Fruit fly (Drosophila melanogaster) whole organism, embryonic: ENCODE measurements around the gene Grip91.

Experiments
- Bteb2 ChIP-seq: fragments of 200-800 bp; sonication (Bioruptor generic); optimal IDR thresholded peaks from 2 replicates; lab custom pipeline; 2016; ENCODE audit warnings: missing biosample characterization, missing genetic modification characterization
- CG10321 ChIP-seq: fragments of 200-800 bp; sonication (Bioruptor generic); IDR thresholded peaks from 2 replicates; pipeline ENCODE4 v1.3.6; 2022; ENCODE audit warnings: missing biosample characterization, missing genetic modification characterization
- CG11456 ChIP-seq: fragments of 200-800 bp; sonication (Bioruptor generic); IDR thresholded peaks from 3 replicates; pipeline ENCODE4 v1.3.6; 2022; ENCODE audit warnings: missing biosample characterization, missing genetic modification characterization
- CG14710 ChIP-seq: fragments of 200-800 bp; sonication (Bioruptor generic); optimal IDR thresholded peaks from 3 replicates; lab custom pipeline; 2019; ENCODE audit warnings: missing biosample characterization, mild to moderate bottlenecking, missing genetic modification characterization, moderate library complexity
- CG14860 ChIP-seq: fragments of 200-800 bp; sonication (Bioruptor generic); IDR thresholded peaks from 3 replicates; pipeline ENCODE4 v1.3.6; 2022; ENCODE audit warnings: missing biosample characterization, missing genetic modification characterization; ENCODE audit not compliant: partially characterized antibody
- CG17568 ChIP-seq: fragments of 200-800 bp; sonication (Bioruptor generic); optimal IDR thresholded peaks from 2 replicates; lab custom pipeline; 2018; ENCODE audit warnings: missing biosample characterization, mild to moderate bottlenecking, missing genetic modification characterization, moderate library complexity
- CG17912 ChIP-seq: fragments of 200-800 bp; sonication (Bioruptor generic); optimal IDR thresholded peaks from 2 replicates; lab custom pipeline; 2018; ENCODE audit warnings: missing biosample characterization, mild to moderate bottlenecking, missing genetic modification characterization
- CG18599 ChIP-seq: fragments of 200-800 bp; sonication (Bioruptor generic); optimal IDR thresholded peaks from 3 replicates; lab custom pipeline; 2017; ENCODE audit warnings: missing biosample characterization, missing genetic modification characterization, mild to moderate bottlenecking, moderate library complexity, missing genetic modification reagents
- CG18764 ChIP-seq: fragments of 200-800 bp; sonication (Bioruptor generic); optimal IDR thresholded peaks from 3 replicates; lab custom pipeline; 2016; ENCODE audit warnings: missing biosample characterization, missing genetic modification characterization
- CG2129 ChIP-seq: fragments of 200-800 bp; sonication (Bioruptor generic); IDR thresholded peaks from 2 replicates; pipeline ENCODE4 v1.3.6; 2022; ENCODE audit warnings: missing biosample characterization, missing genetic modification characterization; ENCODE audit not compliant: partially characterized antibody
- CG2678 ChIP-seq: fragments of 200-800 bp; sonication (Bioruptor generic); optimal IDR thresholded peaks from 3 replicates; lab custom pipeline; 2019; ENCODE audit warnings: missing biosample characterization, mild to moderate bottlenecking, missing genetic modification characterization, moderate library complexity
- CG2712 ChIP-seq: fragments of 200-800 bp; optimal IDR thresholded peaks from 3 replicates; lab custom pipeline; 2019; ENCODE audit warnings: missing biosample characterization, mild to moderate bottlenecking, missing genetic modification characterization, moderate library complexity
- CG31441 ChIP-seq: fragments of 200-800 bp; sonication (Bioruptor generic); IDR thresholded peaks from 2 replicates; pipeline ENCODE4 v1.3.6; 2022; ENCODE audit warnings: missing biosample characterization, missing genetic modification characterization
- CG32772 ChIP-seq: fragments of 200-800 bp; sonication (Bioruptor generic); IDR thresholded peaks from 2 replicates; pipeline ENCODE4 v1.3.6; 2022; ENCODE audit warnings: missing biosample characterization, missing genetic modification characterization
- CG4617 ChIP-seq: fragments of 200-800 bp; sonication (Bioruptor generic); optimal IDR thresholded peaks from 3 replicates; lab custom pipeline; 2016; ENCODE audit warnings: missing biosample characterization, missing genetic modification characterization, borderline replicate concordance
- CG5180 ChIP-seq: fragments of 200-800 bp; sonication (Bioruptor generic); optimal IDR thresholded peaks from 3 replicates; lab custom pipeline; 2017; ENCODE audit warnings: missing biosample characterization, missing genetic modification characterization, mild to moderate bottlenecking, moderate library complexity, missing genetic modification reagents
- CG5245 ChIP-seq: fragments of 200-800 bp; sonication (Bioruptor generic); optimal IDR thresholded peaks from 3 replicates; lab custom pipeline; 2016; ENCODE audit warnings: missing biosample characterization, missing genetic modification characterization
- CG7357 ChIP-seq: fragments of 200-800 bp; sonication (Bioruptor generic); IDR thresholded peaks from 3 replicates; pipeline ENCODE4 v1.3.6; 2022; ENCODE audit warnings: missing biosample characterization, missing genetic modification characterization
- CG7839 ChIP-seq: fragments of 200-800 bp; sonication (Bioruptor generic); optimal IDR thresholded peaks from 3 replicates; lab custom pipeline; 2018; ENCODE audit warnings: missing biosample characterization, mild to moderate bottlenecking, missing genetic modification characterization, moderate library complexity
- CG7928 ChIP-seq: fragments of 200-800 bp; sonication (Bioruptor generic); optimal IDR thresholded peaks from 2 replicates; lab custom pipeline; 2017; ENCODE audit warnings: missing biosample characterization, mild to moderate bottlenecking, missing genetic modification characterization
- CG9215 ChIP-seq: fragments of 200-800 bp; sonication (Bioruptor generic); IDR thresholded peaks from 2 replicates; pipeline ENCODE4 v1.3.6; 2022; ENCODE audit warnings: missing biosample characterization, missing genetic modification characterization
- CTCF ChIP-seq: fragments of 200-800 bp; sonication (Bioruptor generic); optimal IDR thresholded peaks from 2 replicates; lab custom pipeline; 2017; ENCODE audit warnings: missing biosample characterization, mild to moderate bottlenecking, missing genetic modification characterization, moderate library complexity
- Chrac-16 ChIP-seq: fragments of 200-800 bp; sonication (Bioruptor generic); optimal IDR thresholded peaks from 3 replicates; lab custom pipeline; 2016; ENCODE audit warnings: missing biosample characterization, missing genetic modification characterization
- E2f2 ChIP-seq: fragments of 200-800 bp; sonication (Bioruptor generic); IDR thresholded peaks from 2 replicates; pipeline ENCODE4 v1.3.6; 2022; ENCODE audit warnings: missing biosample characterization, missing genetic modification characterization
- Ets65A ChIP-seq: fragments of 200-800 bp; sonication (Bioruptor generic); peaks from one replicate; lab custom pipeline; 2016; ENCODE audit warnings: missing biosample characterization, missing genetic modification characterization
- HLH4C ChIP-seq: fragments of 200-800 bp; sonication (Bioruptor generic); IDR thresholded peaks from 3 replicates; pipeline ENCODE4 v1.3.6; 2022; ENCODE audit warnings: missing biosample characterization, missing genetic modification characterization; ENCODE audit not compliant: partially characterized antibody
- HmgZ ChIP-seq: fragments of 200-800 bp; sonication (Bioruptor generic); optimal IDR thresholded peaks from 2 replicates; lab custom pipeline; 2018; ENCODE audit warnings: missing biosample characterization, mild to moderate bottlenecking, missing genetic modification characterization
- Hmx ChIP-seq: fragments of 200-800 bp; sonication (Bioruptor generic); optimal IDR thresholded peaks from 2 replicates; lab custom pipeline; 2016; ENCODE audit warnings: missing biosample characterization, missing genetic modification characterization
- MTF-1 ChIP-seq: fragments of 200-800 bp; sonication (Bioruptor generic); optimal IDR thresholded peaks from 2 replicates; lab custom pipeline; 2018; ENCODE audit warnings: missing biosample characterization, mild to moderate bottlenecking, missing genetic modification characterization, borderline replicate concordance
- Sin3A ChIP-seq: fragments of >200 bp; optimal IDR thresholded peaks from 2 replicates; lab custom pipeline; 2018
- Xbp1 ChIP-seq: fragments of 200-800 bp; sonication (Bioruptor generic); optimal IDR thresholded peaks from 3 replicates; lab custom pipeline; 2016; ENCODE audit warnings: missing biosample characterization, mild to moderate bottlenecking, missing genetic modification characterization
- ab ChIP-seq: fragments of 200-800 bp; sonication (Bioruptor generic); optimal IDR thresholded peaks from 2 replicates; lab custom pipeline; 2016; ENCODE audit warnings: missing biosample characterization, missing genetic modification characterization
- amos ChIP-seq: fragments of 200-800 bp; sonication (Bioruptor generic); IDR thresholded peaks from 2 replicates; pipeline ENCODE4 v1.3.6; 2022; ENCODE audit warnings: missing biosample characterization, missing genetic modification characterization; ENCODE audit not compliant: partially characterized antibody
- bowl ChIP-seq: fragments of 200-800 bp; sonication (Bioruptor generic); IDR thresholded peaks from 2 replicates; pipeline ENCODE4 v1.3.6; 2022; ENCODE audit warnings: missing biosample characterization, missing genetic modification characterization
- dpn ChIP-seq, 2 experiments: fragments of 200-800 bp; sonication (Bioruptor generic); optimal IDR thresholded peaks; 3 replicates each; lab custom pipeline; 2016; ENCODE audit warnings: missing biosample characterization in 2 of 2, missing genetic modification characterization in 2 of 2
- esg ChIP-seq: fragments of 200-800 bp; sonication (Bioruptor generic); conservative IDR thresholded peaks from 2 replicates; pipeline ENCODE4 v1.3.6; 2022; ENCODE audit warnings: missing biosample characterization, missing genetic modification characterization
- ewg ChIP-seq: fragments of 200-800 bp; sonication (Bioruptor generic); optimal IDR thresholded peaks from 3 replicates; lab custom pipeline; 2017; ENCODE audit warnings: mild to moderate bottlenecking, missing biosample characterization, missing genetic modification reagents, missing genetic modification characterization
- inv ChIP-seq: fragments of 200-800 bp; sonication (Bioruptor generic); IDR thresholded peaks from 2 replicates; pipeline ENCODE4 v1.3.6; 2022; ENCODE audit warnings: missing biosample characterization, missing genetic modification characterization; ENCODE audit not compliant: partially characterized antibody
- lab ChIP-seq: fragments of 200-800 bp; sonication (Bioruptor generic); optimal IDR thresholded peaks from 3 replicates; lab custom pipeline; 2017; ENCODE audit warnings: missing biosample characterization, missing genetic modification characterization, mild to moderate bottlenecking, moderate library complexity, missing genetic modification reagents
- lmd ChIP-seq: fragments of 200-800 bp; sonication (Bioruptor generic); IDR thresholded peaks from 2 replicates; pipeline ENCODE4 v1.3.6; 2022; ENCODE audit warnings: missing biosample characterization, missing genetic modification characterization
- maf-S ChIP-seq: fragments of 200-800 bp; sonication (Bioruptor generic); optimal IDR thresholded peaks from 2 replicates; lab custom pipeline; 2016; ENCODE audit warnings: missing biosample characterization, missing genetic modification characterization
- nmo ChIP-seq: fragments of 200-800 bp; sonication (Bioruptor generic); optimal IDR thresholded peaks from 2 replicates; lab custom pipeline; 2018; ENCODE audit warnings: missing biosample characterization, mild to moderate bottlenecking, missing genetic modification characterization, moderate library complexity
- row ChIP-seq: fragments of 200-800 bp; sonication (Bioruptor generic); IDR thresholded peaks from 3 replicates; pipeline ENCODE4 v1.3.6; 2022; ENCODE audit warnings: missing biosample characterization, missing genetic modification characterization
- salm ChIP-seq: fragments of 200-800 bp; sonication (Bioruptor generic); optimal IDR thresholded peaks from 2 replicates; lab custom pipeline; 2018; ENCODE audit warnings: missing biosample characterization, mild to moderate bottlenecking, missing genetic modification characterization
- sens ChIP-seq: fragments of 200-800 bp; sonication (Bioruptor generic); peaks from one replicate; lab custom pipeline; 2016; ENCODE audit warnings: missing biosample characterization, missing genetic modification characterization
- sr ChIP-seq: fragments of 200-800 bp; sonication (Bioruptor generic); IDR thresholded peaks from 3 replicates; pipeline ENCODE4 v1.3.6; 2022; ENCODE audit warnings: missing biosample characterization, missing genetic modification characterization
- trem ChIP-seq: fragments of 200-800 bp; optimal IDR thresholded peaks from 3 replicates; lab custom pipeline; 2019; ENCODE audit warnings: missing biosample characterization, mild to moderate bottlenecking, missing genetic modification characterization, moderate library complexity
- ttk ChIP-seq: fragments of 200-800 bp; sonication (Bioruptor generic); IDR thresholded peaks from 2 replicates; pipeline ENCODE4 v2.1.2; 2022; ENCODE audit warnings: missing biosample characterization, missing genetic modification characterization
- vnd ChIP-seq: fragments of 200-800 bp; sonication (Bioruptor generic); IDR thresholded peaks from 3 replicates; pipeline ENCODE4 v1.3.6; 2022; ENCODE audit warnings: missing biosample characterization, missing genetic modification characterization; ENCODE audit not compliant: partially characterized antibody
- zen ChIP-seq: fragments of 200-800 bp; sonication (Bioruptor generic); optimal IDR thresholded peaks from 3 replicates; lab custom pipeline; 2018; ENCODE audit warnings: missing biosample characterization, mild to moderate bottlenecking, missing genetic modification characterization, moderate library complexity
- zfh2 ChIP-seq: fragments of 200-800 bp; sonication (Bioruptor generic); optimal IDR thresholded peaks from 2 replicates; lab custom pipeline; 2016; ENCODE audit warnings: missing biosample characterization, missing genetic modification characterization

The Grip91 gene

DNA sequence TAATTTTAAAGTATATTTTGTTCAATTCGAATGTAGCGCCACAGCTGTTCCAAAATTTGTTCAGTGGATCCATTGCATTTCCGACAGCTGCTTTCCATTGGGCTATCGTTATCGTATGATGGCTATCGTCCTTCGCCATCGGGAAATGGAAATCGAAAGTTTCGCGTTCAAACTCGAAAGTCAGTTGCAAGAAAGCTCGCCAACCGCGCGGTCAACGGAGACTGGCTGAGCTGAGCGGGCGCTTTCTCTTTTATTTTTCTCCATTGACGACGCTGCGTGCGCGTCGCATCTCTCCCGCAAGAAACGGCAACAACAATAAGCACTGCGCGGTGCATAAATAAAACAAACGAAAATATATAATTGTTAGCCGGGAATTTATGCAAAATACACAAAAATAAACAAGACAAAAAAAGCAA lies 39.1 kb upstream of the Grip91 start, which contains the start of gene inaE (continued):
- peak; percentile 26 for TF ChIP-seq HmgZ (tag; lab: Kevin White, UChicago)
- TF ChIP-seq CG10321 (GFP tag; lab: Robert Waterston, UW): no peak
- 0 out of 3 replicates have a peak, but pooled peaks have one; percentile 35 for TF ChIP-seq CG14860 (GFP tag; lab: Robert Waterston, UW)
- TF ChIP-seq Xbp1 (GFP tag; lab: Kevin White, UChicago): no peak
- TF ChIP-seq CG11456 (GFP tag; lab: Robert Waterston, UW): no peak
- TF ChIP-seq Bteb2 (GFP tag; lab: Kevin White, UChicago): no peak
- TF ChIP-seq Chrac-16 (GFP tag; lab: Kevin White, UChicago): no peak
- TF ChIP-seq CG18599 (GFP tag; lab: Kevin White, UChicago): no peak
- no peak for TF ChIP-seq Hmx (GFP tag; lab: Kevin White, UChicago)
- TF ChIP-seq lmd (GFP tag; lab: Robert Waterston, UW): no peak
- no peak for TF ChIP-seq bowl
- peak; percentile 22 for TF ChIP-seq CG7839
- peak; percentile 53; the same call in 1 of the 3 replicates for TF ChIP-seq vnd (GFP tag; lab: Robert Waterston, UW)
- peak; percentile 0 for TF ChIP-seq Sin3A
- TF ChIP-seq HLH4C: peak; percentile 72
- TF ChIP-seq CG2678 (tag; lab: Kevin White, UChicago): peak; percentile 11
- TF ChIP-seq CG14710 (tag; lab: Kevin White, UChicago): peak; percentile 88
- no peak for TF ChIP-seq ttk (GFP tag; lab: Robert Waterston, UW)
- peak; percentile 57 for TF ChIP-seq sens (GFP tag; lab: Kevin White, UChicago)
- TF ChIP-seq E2f2: peak; percentile 92
- no peak for TF ChIP-seq CG32772 (GFP tag; lab: Robert Waterston, UW)
- TF ChIP-seq CTCF (GFP tag; lab: Kevin White, UChicago): peak; percentile 12
- no peak for TF ChIP-seq ab (GFP tag; lab: Kevin White, UChicago)
- no peak for TF ChIP-seq zen (tag; lab: Kevin White, UChicago)
- peak; percentile 33 for TF ChIP-seq CG2712
- peak; percentile 11; the same call in 1 of the 2 replicates for TF ChIP-seq CG31441 (GFP tag; lab: Robert Waterston, UW)
- no peak for TF ChIP-seq MTF-1 (GFP tag; lab: Kevin White, UChicago)
- TF ChIP-seq sr (GFP tag; lab: Robert Waterston, UW): no peak
- TF ChIP-seq amos (GFP tag; lab: Robert Waterston, UW): peak; percentile 45; the same call in 1 of the 2 replicates
- peak; percentile 58 for TF ChIP-seq Ets65A
- TF ChIP-seq inv (GFP tag; lab: Robert Waterston, UW): peak; percentile 39; the same call in 1 of the 2 replicates
- no peak for TF ChIP-seq CG18764 (GFP tag; lab: Kevin White, UChicago)
- TF ChIP-seq zfh2 (GFP tag; lab: Kevin White, UChicago): no peak
- TF ChIP-seq CG5180 (GFP tag; lab: Kevin White, UChicago): peak; percentile 84
- no peak for TF ChIP-seq CG17568 (GFP tag; lab: Kevin White, UChicago)
- peak; percentile 93 for TF ChIP-seq CG7357 (GFP tag; lab: Robert Waterston, UW)
- TF ChIP-seq ewg: no peak
- peak; percentile 32 for TF ChIP-seq trem (tag; lab: Kevin White, UChicago)
- TF ChIP-seq maf-S (GFP tag; lab: Kevin White, UChicago): no peak
- no peak for TF ChIP-seq CG2129
- TF ChIP-seq lab (GFP tag; lab: Kevin White, UChicago): peak; percentile 39
- TF ChIP-seq CG9215 (GFP tag; lab: Robert Waterston, UW): no peak
- TF ChIP-seq row (GFP tag; lab: Robert Waterston, UW): peak; percentile 40; the same call in 1 of the 3 replicates
- TF ChIP-seq dpn (GFP tag; optimal IDR thresholded peaks at IDR 0.05; lab: Kevin White, UChicago): no peak
- TF ChIP-seq CG7928 (GFP tag; lab: Kevin White, UChicago): no peak
- TF ChIP-seq CG5245 (GFP tag; lab: Kevin White, UChicago): no peak
- no peak for TF ChIP-seq CG4617 (GFP tag; lab: Kevin White, UChicago)
- peak; percentile 14 for TF ChIP-seq CG17912 (GFP tag; lab: Kevin White, UChicago)
- TF ChIP-seq salm (tag; lab: Kevin White, UChicago): no peak
- no peak for TF ChIP-seq esg (GFP tag; lab: Robert Waterston, UW)
- TF ChIP-seq nmo (GFP tag; lab: Kevin White, UChicago): no peak
